Fruit fly (Drosophila melanogaster) whole organism, adult: ENCODE measurements around the gene CG32271.

Source experiments
- CG12768 ChIP-seq: fragments of 200-800 bp; sonication (Bioruptor generic); optimal IDR thresholded peaks from 2 replicates; lab custom pipeline; 2017; ENCODE audit warnings: missing biosample characterization, missing genetic modification characterization, mild to moderate bottlenecking, moderate library complexity, missing genetic modification reagents
- CG14711 ChIP-seq: fragments of 200-800 bp; sonication (Bioruptor generic); optimal IDR thresholded peaks from 2 replicates; lab custom pipeline; 2018; ENCODE audit warnings: missing biosample characterization, mild to moderate bottlenecking, missing genetic modification characterization, moderate library complexity
- CG1620 ChIP-seq: fragments of 200-800 bp; sonication (Bioruptor generic); optimal IDR thresholded peaks from 2 replicates; lab custom pipeline; 2016; ENCODE audit warnings: missing biosample characterization, missing genetic modification characterization
- CG7045 ChIP-seq: fragments of 200-800 bp; sonication (Bioruptor generic); optimal IDR thresholded peaks from 2 replicates; lab custom pipeline; 2017; ENCODE audit warnings: missing biosample characterization, mild to moderate bottlenecking, missing genetic modification characterization
- cnc ChIP-seq, 2 experiments: fragments of >200 bp; optimal IDR thresholded peaks; 2 replicates each; lab custom pipeline; 2017
- kay ChIP-seq: fragments of 200-800 bp; sonication (Bioruptor generic); peaks from one replicate; lab custom pipeline; 2016; ENCODE audit warnings: missing biosample characterization, missing genetic modification characterization, borderline replicate concordance
- pad ChIP-seq: fragments of 200-800 bp; sonication (Bioruptor generic); optimal IDR thresholded peaks from 3 replicates; lab custom pipeline; 2017; ENCODE audit warnings: missing biosample characterization, missing genetic modification characterization, mild to moderate bottlenecking, moderate library complexity, missing genetic modification reagents
- toe ChIP-seq: fragments of 200-800 bp; sonication (Bioruptor generic); optimal IDR thresholded peaks from 2 replicates; lab custom pipeline; 2016; ENCODE audit warnings: missing biosample characterization, missing genetic modification characterization

dm6 chr3L:3157651-3158050, 45.3 kb downstream of the CG32271 start:
- no peak for TF ChIP-seq CG12768 (GFP tag; lab: Kevin White, UChicago)
- no peak for TF ChIP-seq kay (GFP tag; lab: Kevin White, UChicago)
- no peak for TF ChIP-seq CG7045 (GFP tag; lab: Kevin White, UChicago)
- TF ChIP-seq cnc (optimal IDR thresholded peaks at IDR 0.05; lab: Kevin White, UChicago): no peak
- no peak for TF ChIP-seq toe
- no peak for TF ChIP-seq pad
- no peak for TF ChIP-seq CG14711
- TF ChIP-seq CG1620 (GFP tag; lab: Kevin White, UChicago): no peak
